Fruit fly (Drosophila melanogaster) whole organism, embryonic: Measurements from ENCODE around the gene CG32147.
A peak's percentile ranks its signal among the peaks of the same experiment; 100 is the strongest.

ENCODE experiments used
- Antp ChIP-seq: fragments of 200-800 bp; sonication (Bioruptor generic); optimal IDR thresholded peaks from 3 replicates; lab custom pipeline; 2016; ENCODE audit warnings: missing biosample characterization, missing genetic modification characterization
- BEAF-32 ChIP-seq: fragments of 200-800 bp; sonication (Bioruptor generic); optimal IDR thresholded peaks from 3 replicates; lab custom pipeline; 2017; ENCODE audit warnings: missing biosample characterization, missing genetic modification characterization, mild to moderate bottlenecking, moderate library complexity, missing genetic modification reagents
- C15 ChIP-seq: fragments of 200-800 bp; sonication (Bioruptor generic); IDR thresholded peaks from 3 replicates; pipeline ENCODE4 v1.3.6; 2022; ENCODE audit warnings: missing biosample characterization, missing genetic modification characterization
- CG10431 ChIP-seq: fragments of 200-800 bp; sonication (Bioruptor generic); optimal IDR thresholded peaks from 3 replicates; lab custom pipeline; 2018; ENCODE audit warnings: missing biosample characterization, mild to moderate bottlenecking, missing genetic modification characterization
- CG10979 ChIP-seq: fragments of 200-800 bp; sonication (Bioruptor generic); optimal IDR thresholded peaks from 2 replicates; lab custom pipeline; 2018; ENCODE audit warnings: missing biosample characterization, mild to moderate bottlenecking, missing genetic modification characterization, moderate library complexity
- CG11560 ChIP-seq: fragments of 200-800 bp; sonication (Bioruptor generic); IDR thresholded peaks from 3 replicates; pipeline ENCODE4 v1.3.6; 2022; ENCODE audit warnings: missing biosample characterization, missing genetic modification characterization
- CG1233 ChIP-seq: fragments of 200-800 bp; sonication (Bioruptor generic); optimal IDR thresholded peaks from 4 replicates; lab custom pipeline; 2018; ENCODE audit warnings: missing biosample characterization, mild to moderate bottlenecking, missing genetic modification characterization
- CG12659 ChIP-seq: fragments of 200-800 bp; sonication (Bioruptor generic); optimal IDR thresholded peaks from 3 replicates; lab custom pipeline; 2017; ENCODE audit warnings: mild to moderate bottlenecking, missing biosample characterization, missing genetic modification reagents, missing genetic modification characterization
- CG13287 ChIP-seq: fragments of 200-800 bp; sonication (Bioruptor generic); IDR thresholded peaks from 2 replicates; pipeline ENCODE4 v1.3.6; 2022; ENCODE audit warnings: missing biosample characterization, missing genetic modification characterization; ENCODE audit not compliant: partially characterized antibody
- CG13775 ChIP-seq: fragments of 200-800 bp; sonication (Bioruptor generic); optimal IDR thresholded peaks from 3 replicates; lab custom pipeline; 2017; ENCODE audit warnings: missing biosample characterization, mild to moderate bottlenecking, missing genetic modification characterization
- CG15011 ChIP-seq: fragments of 200-800 bp; sonication (Bioruptor generic); optimal IDR thresholded peaks from 3 replicates; lab custom pipeline; 2018; ENCODE audit warnings: missing biosample characterization, mild to moderate bottlenecking, missing genetic modification characterization
- CG15479 ChIP-seq: fragments of 200-800 bp; sonication (Bioruptor generic); optimal IDR thresholded peaks from 3 replicates; lab custom pipeline; 2019; ENCODE audit warnings: missing biosample characterization, mild to moderate bottlenecking, missing genetic modification characterization, moderate library complexity
- CG17359 ChIP-seq: fragments of 200-800 bp; sonication (Bioruptor generic); optimal IDR thresholded peaks from 3 replicates; lab custom pipeline; 2018; ENCODE audit warnings: missing biosample characterization, mild to moderate bottlenecking, missing genetic modification characterization, moderate library complexity
- CG17802 ChIP-seq: fragments of 200-800 bp; sonication (Bioruptor generic); optimal IDR thresholded peaks from 2 replicates; lab custom pipeline; 2018; ENCODE audit warnings: missing biosample characterization, mild to moderate bottlenecking, missing genetic modification characterization, moderate library complexity
- CG18764 ChIP-seq: fragments of 200-800 bp; sonication (Bioruptor generic); optimal IDR thresholded peaks from 3 replicates; lab custom pipeline; 2016; ENCODE audit warnings: missing biosample characterization, missing genetic modification characterization
- CG30020 ChIP-seq: fragments of 200-800 bp; optimal IDR thresholded peaks from 2 replicates; lab custom pipeline; 2019; ENCODE audit warnings: missing biosample characterization, mild to moderate bottlenecking, missing genetic modification characterization, moderate library complexity
- CG30403 ChIP-seq: fragments of 200-800 bp; sonication (Bioruptor generic); optimal IDR thresholded peaks from 3 replicates; lab custom pipeline; 2016; ENCODE audit warnings: missing biosample characterization, missing genetic modification characterization
- CG31224 ChIP-seq: fragments of 200-800 bp; sonication (Bioruptor generic); IDR thresholded peaks from 2 replicates; pipeline ENCODE4 v1.3.6; 2022; ENCODE audit warnings: missing biosample characterization, missing genetic modification characterization
- CG34376 ChIP-seq: fragments of 200-800 bp; sonication (Bioruptor generic); optimal IDR thresholded peaks from 2 replicates; lab custom pipeline; 2018; ENCODE audit warnings: missing biosample characterization, mild to moderate bottlenecking, missing genetic modification characterization
- CG4360 ChIP-seq: fragments of 200-800 bp; sonication (Bioruptor generic); IDR thresholded peaks from 2 replicates; pipeline ENCODE4 v1.3.6; 2022; ENCODE audit warnings: missing biosample characterization, missing genetic modification characterization
- CG6175 ChIP-seq: fragments of 200-800 bp; sonication (Bioruptor generic); IDR thresholded peaks from 3 replicates; pipeline ENCODE4 v1.3.6; 2022; ENCODE audit warnings: missing biosample characterization, missing genetic modification characterization
- CG6689 ChIP-seq: fragments of 200-800 bp; sonication (Bioruptor generic); IDR thresholded peaks from 2 replicates; pipeline ENCODE4 v1.3.6; 2022; ENCODE audit warnings: missing biosample characterization, missing genetic modification characterization
- CG6765 ChIP-seq: fragments of 200-800 bp; sonication (Bioruptor generic); optimal IDR thresholded peaks from 3 replicates; lab custom pipeline; 2017; ENCODE audit warnings: missing biosample characterization, mild to moderate bottlenecking, missing genetic modification characterization
- CG6813 ChIP-seq: fragments of 200-800 bp; sonication (Bioruptor generic); optimal IDR thresholded peaks from 2 replicates; lab custom pipeline; 2017; ENCODE audit warnings: missing biosample characterization, missing genetic modification characterization, mild to moderate bottlenecking, moderate library complexity, missing genetic modification reagents
- CG7745 ChIP-seq: fragments of 200-800 bp; sonication (Bioruptor generic); optimal IDR thresholded peaks from 2 replicates; lab custom pipeline; 2018; ENCODE audit warnings: missing biosample characterization, mild to moderate bottlenecking, missing genetic modification characterization, moderate library complexity
- CG8359 ChIP-seq: fragments of 200-800 bp; sonication (Bioruptor generic); optimal IDR thresholded peaks from 2 replicates; lab custom pipeline; 2017; ENCODE audit warnings: missing biosample characterization, mild to moderate bottlenecking, missing genetic modification characterization, borderline replicate concordance
- CG9932 ChIP-seq: fragments of 200-800 bp; sonication (Bioruptor generic); IDR thresholded peaks from 2 replicates; pipeline ENCODE4 v1.3.6; 2022; ENCODE audit warnings: missing biosample characterization, missing genetic modification characterization
- Dad ChIP-seq: fragments of 200-800 bp; sonication (Bioruptor generic); optimal IDR thresholded peaks from 3 replicates; lab custom pipeline; 2016; ENCODE audit warnings: missing biosample characterization, missing genetic modification characterization
- Dek ChIP-seq: fragments of 200-800 bp; sonication (Bioruptor generic); optimal IDR thresholded peaks from 3 replicates; lab custom pipeline; 2019; ENCODE audit warnings: missing biosample characterization, mild to moderate bottlenecking, missing genetic modification characterization, moderate library complexity
- Doc3 ChIP-seq: fragments of 200-800 bp; sonication (Bioruptor generic); IDR thresholded peaks from 3 replicates; pipeline ENCODE4 v1.3.6; 2022; ENCODE audit warnings: missing biosample characterization, missing genetic modification characterization; ENCODE audit not compliant: partially characterized antibody
- E2f2 ChIP-seq: fragments of 200-800 bp; sonication (Bioruptor generic); IDR thresholded peaks from 2 replicates; pipeline ENCODE4 v1.3.6; 2022; ENCODE audit warnings: missing biosample characterization, missing genetic modification characterization
- Jarid2 ChIP-seq: fragments of 200-800 bp; sonication (Bioruptor generic); optimal IDR thresholded peaks from 3 replicates; lab custom pipeline; 2017; ENCODE audit warnings: mild to moderate bottlenecking, missing biosample characterization, missing genetic modification reagents, missing genetic modification characterization
- Mes4 ChIP-seq: fragments of 200-800 bp; sonication (Bioruptor generic); optimal IDR thresholded peaks from 2 replicates; lab custom pipeline; 2016; ENCODE audit warnings: missing biosample characterization, missing genetic modification characterization
- Neu2 ChIP-seq: fragments of 200-800 bp; sonication (Bioruptor generic); optimal IDR thresholded peaks from 3 replicates; lab custom pipeline; 2016; ENCODE audit warnings: missing biosample characterization, missing genetic modification characterization, borderline replicate concordance
- Oli ChIP-seq: fragments of 200-800 bp; sonication (Bioruptor generic); optimal IDR thresholded peaks from 2 replicates; lab custom pipeline; 2018; ENCODE audit warnings: missing biosample characterization, mild to moderate bottlenecking, missing genetic modification characterization, moderate library complexity
- Sry-β ChIP-seq: fragments of 200-800 bp; sonication (Bioruptor generic); optimal IDR thresholded peaks from 2 replicates; lab custom pipeline; 2018; ENCODE audit warnings: missing biosample characterization, mild to moderate bottlenecking, missing genetic modification characterization, moderate library complexity
- TFAM ChIP-seq: fragments of 200-800 bp; sonication (Bioruptor generic); optimal IDR thresholded peaks from 2 replicates; lab custom pipeline; 2017; ENCODE audit warnings: missing biosample characterization, missing genetic modification characterization, inconsistent platforms
- al ChIP-seq: fragments of 200-800 bp; sonication (Bioruptor generic); IDR thresholded peaks from 2 replicates; pipeline ENCODE4 v1.3.6; 2022; ENCODE audit warnings: missing biosample characterization, missing genetic modification characterization
- dmrt11E ChIP-seq: fragments of 200-800 bp; sonication (Bioruptor generic); optimal IDR thresholded peaks from 3 replicates; lab custom pipeline; 2018; ENCODE audit warnings: missing biosample characterization, mild to moderate bottlenecking, missing genetic modification characterization, moderate library complexity
- hbn ChIP-seq: fragments of 200-800 bp; sonication (Bioruptor generic); IDR thresholded peaks from 2 replicates; pipeline ENCODE4 v1.3.6; 2022; ENCODE audit warnings: missing biosample characterization, missing genetic modification characterization; ENCODE audit not compliant: partially characterized antibody
- lmd ChIP-seq: fragments of 200-800 bp; sonication (Bioruptor generic); IDR thresholded peaks from 2 replicates; pipeline ENCODE4 v1.3.6; 2022; ENCODE audit warnings: missing biosample characterization, missing genetic modification characterization
- maf-S ChIP-seq: fragments of 200-800 bp; sonication (Bioruptor generic); optimal IDR thresholded peaks from 2 replicates; lab custom pipeline; 2016; ENCODE audit warnings: missing biosample characterization, missing genetic modification characterization
- nom ChIP-seq: fragments of 200-800 bp; sonication (Bioruptor generic); optimal IDR thresholded peaks from 2 replicates; lab custom pipeline; 2017; ENCODE audit warnings: missing biosample characterization, missing genetic modification characterization, mild to moderate bottlenecking, moderate library complexity, missing genetic modification reagents
- rib ChIP-seq: fragments of 200-800 bp; sonication (Bioruptor generic); IDR thresholded peaks from 2 replicates; pipeline ENCODE4 v1.3.6; 2022; ENCODE audit warnings: missing biosample characterization, missing genetic modification characterization
- sima ChIP-seq: fragments of 200-800 bp; sonication (Bioruptor generic); optimal IDR thresholded peaks from 2 replicates; lab custom pipeline; 2016; ENCODE audit warnings: missing biosample characterization, missing genetic modification characterization
- stwl ChIP-seq: fragments of 200-800 bp; sonication (Bioruptor generic); optimal IDR thresholded peaks from 3 replicates; lab custom pipeline; 2018; ENCODE audit warnings: missing biosample characterization, mild to moderate bottlenecking, missing genetic modification characterization, moderate library complexity
- tgo ChIP-seq: fragments of 200-800 bp; sonication (Bioruptor generic); IDR thresholded peaks from 3 replicates; pipeline ENCODE4 v1.3.6; 2022; ENCODE audit warnings: missing biosample characterization, missing genetic modification characterization
- tin ChIP-seq: fragments of 200-800 bp; sonication (Bioruptor generic); optimal IDR thresholded peaks from 3 replicates; lab custom pipeline; 2016; ENCODE audit warnings: missing biosample characterization, missing genetic modification characterization

CG32147 gene

DNA sequence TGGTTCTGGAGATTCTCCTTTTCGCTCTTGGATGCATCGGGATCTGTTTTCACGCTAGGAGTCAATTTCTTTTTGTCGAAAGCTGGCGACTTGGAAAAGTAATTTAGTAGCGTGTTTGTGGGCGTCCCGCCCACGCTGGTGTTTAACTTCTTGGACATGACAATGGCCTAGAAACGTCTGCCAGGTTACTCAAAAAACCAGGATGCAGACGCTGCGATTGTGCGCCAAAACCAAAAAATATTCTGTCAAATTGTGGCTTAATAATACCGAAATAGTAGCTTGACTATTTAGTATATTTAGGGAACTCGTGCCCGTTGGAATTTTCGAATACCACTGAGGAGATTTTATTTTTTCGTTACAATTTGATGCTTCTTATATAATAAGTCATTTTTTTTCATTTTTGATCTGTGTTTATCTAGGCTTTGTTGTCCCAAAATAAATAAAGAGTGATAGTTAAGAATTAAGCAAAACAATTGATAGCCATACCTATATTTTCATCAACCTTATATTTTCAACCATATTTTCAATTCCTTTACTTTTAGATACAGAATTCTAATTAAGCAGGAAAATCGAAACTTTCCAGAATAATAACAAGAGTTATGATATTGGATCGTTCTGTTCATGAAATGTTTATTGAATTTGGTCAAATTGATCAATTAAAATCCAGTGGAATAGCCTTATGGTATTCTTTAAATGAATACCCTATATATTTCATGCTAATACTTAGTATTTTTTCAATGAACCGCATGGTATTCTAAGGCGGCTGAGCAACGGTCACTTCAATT is 14.7 kb upstream of the CG32147 start, which contains the start of the genes Msh6 and Prp31 (continued):
- TF ChIP-seq Dad (GFP tag; lab: Kevin White, UChicago) (no peak), CG7745 (tag; lab: Kevin White, UChicago) (no peak), nom (GFP tag; lab: Kevin White, UChicago) (no peak), CG15479 (GFP tag; lab: Kevin White, UChicago) (no peak), Dek (tag; lab: Kevin White, UChicago) (peak; percentile 30), hbn (GFP tag; lab: Robert Waterston, UW) (no peak), CG30403 (GFP tag; lab: Kevin White, UChicago) (peak; percentile 80), CG1233 (GFP tag; lab: Kevin White, UChicago) (peak; percentile 63), CG6689 (GFP tag; lab: Robert Waterston, UW) (peak; percentile 63), CG13775 (GFP tag; lab: Kevin White, UChicago) (peak; percentile 82), BEAF-32 (GFP tag; lab: Kevin White, UChicago) (peak; percentile 45), sima (GFP tag; lab: Kevin White, UChicago) (no peak), C15 (0 out of 3 replicates have a peak, but pooled peaks have one; percentile 46), CG6175 (GFP tag; lab: Robert Waterston, UW) (no peak), Antp (peak; percentile 29), TFAM (GFP tag; lab: Kevin White, UChicago) (no peak), CG17359 (tag; lab: Kevin White, UChicago) (peak; percentile 59), stwl (tag; lab: Kevin White, UChicago) (peak; percentile 38), Mes4 (GFP tag; lab: Kevin White, UChicago) (peak; percentile 41), CG30020 (tag; lab: Kevin White, UChicago) (peak; percentile 72), Sry-β (GFP tag; lab: Kevin White, UChicago) (peak; percentile 13), CG11560 (tag; lab: Robert Waterston, UW) (no peak), Neu2 (GFP tag; lab: Kevin White, UChicago) (no peak), CG10431 (peak; percentile 5), Doc3 (GFP tag; lab: Robert Waterston, UW) (no peak), CG13287 (GFP tag; lab: Robert Waterston, UW) (no peak), maf-S (GFP tag; lab: Kevin White, UChicago) (no peak), CG6765 (no peak), rib (GFP tag; lab: Robert Waterston, UW) (no peak), al (GFP tag; lab: Robert Waterston, UW) (peak; percentile 30), Oli (tag; lab: Kevin White, UChicago) (peak; percentile 78), CG9932 (GFP tag; lab: Robert Waterston, UW) (peak; percentile 67), tgo (GFP tag; lab: Robert Waterston, UW) (peak; percentile 63), E2f2 (peak; percentile 73), CG8359 (GFP tag; lab: Kevin White, UChicago) (no peak), CG6813 (GFP tag; lab: Kevin White, UChicago) (no peak), CG34376 (GFP tag; lab: Kevin White, UChicago) (no peak), tin (GFP tag; lab: Kevin White, UChicago) (peak; percentile 70), CG10979 (tag; lab: Kevin White, UChicago) (peak; percentile 59), CG12659 (GFP tag; lab: Kevin White, UChicago) (peak; percentile 76), CG17802 (tag; lab: Kevin White, UChicago) (peak; percentile 58), Jarid2 (GFP tag; lab: Kevin White, UChicago) (no peak), CG15011 (GFP tag; lab: Kevin White, UChicago) (peak; percentile 28), lmd (GFP tag; lab: Robert Waterston, UW) (peak; percentile 58), CG4360 (GFP tag; lab: Robert Waterston, UW) (no peak), CG18764 (GFP tag; lab: Kevin White, UChicago) (peak; percentile 57), dmrt11E (peak; percentile 79), CG31224 (GFP tag; lab: Robert Waterston, UW) (peak; percentile 60; the same call in 1 of the 2 replicates)
